Worm (Caenorhabditis elegans): ENCODE results near the gene srd-23.
"Not testable (repeated sequence)": the region's sequence is repeated elsewhere in the genome, so short reads cannot be mapped to it uniquely, and the experiment has no call there.

The srd-23 gene

DNA sequence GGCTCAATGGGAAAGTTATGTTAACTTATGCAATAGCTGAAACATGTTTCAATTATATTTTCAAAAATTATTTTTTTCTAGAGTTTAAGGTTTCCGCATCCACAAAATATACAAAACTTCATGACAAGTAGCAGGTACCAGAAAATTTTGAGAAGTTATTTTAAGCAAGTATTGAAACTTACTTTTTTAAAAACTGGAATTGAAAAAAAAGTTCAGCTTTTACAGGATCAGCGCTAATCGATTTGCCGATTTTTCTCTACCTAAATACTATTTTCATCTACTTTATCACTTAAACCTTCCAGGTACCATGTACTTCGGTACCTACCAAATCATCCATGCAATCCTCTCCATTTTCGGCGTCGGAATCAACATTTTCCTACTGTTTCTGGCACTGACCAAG is at the start of gene srd-23:
Gene srd-23 (plus strand): TSS at position 301 of the 400 bp plus-strand sequence.
- TF ChIP-seq unc-62 (GFP tag; optimal IDR thresholded peaks at IDR 0.05), result no peak

DNA sequence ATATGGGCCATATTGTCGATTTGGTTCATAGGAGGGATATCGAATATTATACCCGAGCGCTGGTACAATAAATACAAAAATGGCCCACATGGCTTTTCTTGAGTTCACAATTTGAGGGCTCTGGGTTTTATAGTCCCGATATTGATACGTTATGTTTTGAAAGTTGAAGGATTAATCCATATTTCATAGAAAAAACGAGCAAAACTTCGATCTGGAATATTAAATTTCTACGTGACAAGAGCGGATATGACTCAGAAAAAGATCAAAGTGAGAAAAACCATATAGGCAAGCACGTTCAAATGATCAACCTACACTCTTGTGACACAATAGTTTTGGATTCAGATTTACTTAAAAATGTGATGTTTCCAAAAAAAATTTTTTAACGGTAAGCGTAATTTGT is 48.0 kb upstream of the srd-23 start, which contains the start of gene col-135:
Gene col-135 (minus strand): TSS at position 101 of the 400 bp plus-strand sequence.
- TF ChIP-seq unc-62 (GFP tag; optimal IDR thresholded peaks at IDR 0.05), result no peak

DNA sequence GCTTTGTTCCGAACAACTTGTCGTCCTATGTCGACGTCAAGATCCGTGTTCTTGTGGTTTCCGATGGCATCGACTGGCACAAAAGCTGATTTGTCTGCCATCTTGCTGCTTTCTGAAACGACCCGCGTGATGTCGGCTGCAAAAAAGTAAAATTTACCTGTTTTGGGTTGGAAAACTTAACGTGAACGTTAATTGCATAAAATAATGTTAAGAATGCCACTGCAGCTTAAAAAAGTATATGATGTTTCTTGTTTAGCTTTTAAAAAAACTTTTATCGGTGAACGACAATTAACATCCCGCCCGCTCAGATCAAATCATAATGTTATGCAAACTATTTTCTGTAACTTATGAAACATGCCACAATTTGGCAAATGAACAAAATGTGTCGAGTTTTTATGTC is 45.8 kb upstream of the srd-23 start, which contains the start of gene M199.8:
Gene M199.8 (minus strand): TSS at position 101 of the 400 bp plus-strand sequence.
- not testable (repeated sequence) for TF ChIP-seq unc-62 (GFP tag; optimal IDR thresholded peaks at IDR 0.05)

DNA sequence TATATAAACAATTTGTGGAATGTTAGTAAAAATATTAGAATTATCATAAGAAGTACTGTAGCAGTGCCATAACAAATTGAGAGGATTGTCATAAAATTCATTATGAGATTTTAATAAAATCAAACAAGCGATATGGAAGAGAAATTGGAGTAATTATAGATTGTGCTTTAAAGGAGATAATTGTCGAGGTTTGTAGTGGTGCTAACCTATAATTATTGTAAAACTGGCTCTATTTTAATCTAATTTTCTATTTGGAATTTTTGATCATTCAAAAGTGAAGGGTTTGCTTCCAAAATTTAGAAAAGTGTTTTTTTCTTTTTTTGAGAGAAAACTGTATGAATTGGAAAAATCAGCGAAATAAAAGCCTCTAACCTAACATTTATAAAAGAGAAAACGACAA is 38.9 kb upstream of the srd-23 start, which contains the start of gene srg-51:
Gene srg-51 (minus strand): TSS at position 101 of the 400 bp plus-strand sequence.
- TF ChIP-seq unc-62 (GFP tag; optimal IDR thresholded peaks at IDR 0.05), result no peak

DNA sequence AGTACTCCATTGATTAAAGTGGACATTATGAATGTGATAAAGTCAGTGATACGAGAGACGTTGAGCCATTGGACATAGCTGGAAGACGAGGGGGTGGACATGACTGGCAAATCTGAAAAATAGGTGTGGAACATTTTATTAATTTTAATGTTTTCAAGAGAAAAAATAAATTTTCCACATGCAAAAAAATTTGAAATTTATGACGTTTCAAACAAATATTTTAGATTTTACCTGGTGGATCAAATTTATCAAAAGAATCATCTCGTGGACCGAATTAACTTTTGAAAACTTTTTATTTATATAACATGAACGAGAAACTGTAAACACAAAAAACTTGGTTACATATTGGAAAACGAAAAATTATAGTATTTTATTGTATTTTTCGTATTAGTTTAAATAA is 32.6 kb upstream of the srd-23 start, which contains the start of gene str-78:
Gene str-78 (minus strand): TSS at position 101 of the 400 bp plus-strand sequence.
- no peak for TF ChIP-seq unc-62 (GFP tag; optimal IDR thresholded peaks at IDR 0.05)

DNA sequence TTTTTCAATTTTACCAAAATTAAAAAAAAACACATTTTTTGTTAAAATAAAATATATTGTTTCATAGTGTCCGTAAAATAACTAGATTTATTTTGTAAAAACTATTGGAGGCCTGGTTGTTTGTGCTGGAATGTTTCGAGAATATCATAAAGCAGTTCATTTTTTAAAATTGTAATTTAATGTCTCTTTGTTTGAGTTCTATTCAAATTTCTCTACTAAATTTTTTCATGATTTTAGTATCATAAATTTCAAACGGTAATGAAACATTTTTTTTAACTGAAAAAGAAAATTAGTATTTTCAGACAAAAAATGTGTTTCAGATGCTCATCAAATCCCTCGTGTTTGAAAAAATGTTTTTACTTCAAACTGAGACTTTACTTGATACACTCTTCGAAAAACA is 14.1 kb upstream of the srd-23 start:
- TF ChIP-seq unc-62 (GFP tag; optimal IDR thresholded peaks at IDR 0.05), result no peak

DNA sequence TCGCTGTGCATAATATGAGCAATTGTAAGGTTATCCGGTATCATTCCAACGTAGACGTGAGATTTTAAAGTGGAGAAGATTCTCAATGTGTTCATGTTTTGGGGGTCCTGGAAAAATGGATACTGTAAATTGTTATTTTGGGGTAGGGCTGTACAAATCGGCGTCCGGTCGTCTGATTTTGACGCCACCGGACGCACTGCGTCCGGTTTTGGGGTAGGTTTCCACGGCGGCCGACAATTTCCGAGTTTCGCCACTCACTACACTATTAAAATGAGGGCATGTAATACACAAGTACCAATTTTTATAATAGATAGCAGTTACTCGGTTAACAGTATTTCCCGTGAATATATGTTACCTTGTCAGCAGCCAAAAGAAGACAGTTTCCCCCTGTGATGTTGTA is 11.3 kb upstream of the srd-23 start:
- no peak for TF ChIP-seq unc-62 (GFP tag; optimal IDR thresholded peaks at IDR 0.05)

DNA sequence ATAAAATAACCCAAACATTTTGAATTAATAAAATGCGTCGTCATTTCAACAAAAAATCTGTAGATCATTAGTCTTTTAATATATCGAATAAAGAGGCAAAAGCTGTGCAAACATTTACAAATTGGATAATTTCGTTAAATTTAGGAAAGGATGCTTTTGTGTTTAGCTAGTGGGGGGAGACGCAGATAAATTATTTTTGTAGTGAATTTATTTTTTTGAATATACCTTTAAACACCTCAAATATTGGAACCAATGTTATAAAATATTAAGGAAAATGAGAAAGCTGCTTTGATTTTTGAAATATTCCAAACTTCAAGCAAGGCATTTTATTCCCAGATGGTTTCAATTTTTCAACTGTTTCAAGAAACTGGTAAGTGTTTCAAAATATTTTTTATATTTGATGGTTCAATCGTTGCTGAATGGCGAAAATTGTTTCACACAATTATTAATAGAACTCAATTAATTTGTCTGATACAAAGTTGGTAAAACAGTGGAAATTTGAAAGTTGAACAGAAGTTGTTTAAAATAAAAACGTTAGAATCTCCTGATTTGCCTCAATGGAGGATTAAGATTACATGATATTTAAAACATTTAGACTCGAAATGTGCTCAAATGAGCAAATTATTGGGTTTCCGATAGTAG is 4.1 kb upstream of the srd-23 start, which contains the start of gene Y40H7A.4:
Gene Y40H7A.4 (minus strand): TSS at position 51 of the 642 bp plus-strand sequence.
- TF ChIP-seq unc-62 (GFP tag; optimal IDR thresholded peaks at IDR 0.05), result no peak

DNA sequence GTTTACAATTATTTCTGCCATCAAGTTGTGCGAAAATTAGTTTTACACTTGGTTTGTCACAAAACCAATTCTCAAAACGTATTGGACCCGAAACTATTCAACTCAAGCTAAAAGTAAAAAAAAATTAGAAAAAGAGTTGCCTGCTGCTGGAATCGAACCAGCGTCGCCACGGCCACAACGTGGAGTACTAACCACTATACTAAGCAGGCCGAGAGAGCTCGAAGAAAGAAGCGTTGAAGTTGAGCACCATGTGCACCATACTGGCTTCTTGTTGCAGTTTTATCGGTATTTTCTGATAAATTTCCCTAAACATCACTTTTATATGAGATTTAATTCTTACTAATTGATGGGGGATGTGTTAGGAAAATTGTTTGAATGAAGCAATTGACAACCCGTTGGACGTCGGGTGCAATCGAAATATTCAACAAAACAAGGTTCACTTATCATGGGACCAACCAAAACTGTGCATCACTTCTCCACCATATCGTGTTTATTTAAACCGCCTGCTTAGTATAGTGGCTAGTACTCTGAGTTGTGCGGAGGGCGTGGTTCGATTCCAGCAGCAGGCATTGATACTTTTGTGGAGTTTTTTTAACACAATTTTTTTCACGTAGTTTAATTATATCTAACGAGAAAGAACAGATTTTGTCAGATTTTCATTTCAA is 7.9 kb downstream of the srd-23 start:
- TF ChIP-seq unc-62 (GFP tag; optimal IDR thresholded peaks at IDR 0.05), result no peak

DNA sequence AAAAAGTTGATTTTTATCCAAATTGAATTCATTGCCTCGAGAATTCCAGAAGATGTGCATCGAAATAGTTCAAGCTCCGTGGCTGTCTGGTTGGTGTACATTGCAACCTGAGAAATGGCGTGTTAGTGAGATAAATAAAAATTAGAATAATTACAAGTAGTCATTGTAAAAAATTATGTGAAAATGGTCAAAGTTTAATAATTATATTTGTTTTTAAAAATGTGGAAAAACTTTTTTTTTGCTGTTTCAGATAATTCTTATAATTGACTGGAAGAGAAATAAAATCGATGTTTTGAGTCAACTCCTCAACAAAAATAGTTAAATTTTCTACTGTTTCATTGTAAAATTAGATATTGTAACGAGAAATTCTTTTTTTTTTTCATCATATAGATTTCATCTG is 23.2 kb downstream of the srd-23 start, which contains the start of gene sra-30:
Gene sra-30 (minus strand): TSS at position 101 of the 400 bp plus-strand sequence.
- TF ChIP-seq unc-62 (GFP tag; optimal IDR thresholded peaks at IDR 0.05), result no peak

DNA sequence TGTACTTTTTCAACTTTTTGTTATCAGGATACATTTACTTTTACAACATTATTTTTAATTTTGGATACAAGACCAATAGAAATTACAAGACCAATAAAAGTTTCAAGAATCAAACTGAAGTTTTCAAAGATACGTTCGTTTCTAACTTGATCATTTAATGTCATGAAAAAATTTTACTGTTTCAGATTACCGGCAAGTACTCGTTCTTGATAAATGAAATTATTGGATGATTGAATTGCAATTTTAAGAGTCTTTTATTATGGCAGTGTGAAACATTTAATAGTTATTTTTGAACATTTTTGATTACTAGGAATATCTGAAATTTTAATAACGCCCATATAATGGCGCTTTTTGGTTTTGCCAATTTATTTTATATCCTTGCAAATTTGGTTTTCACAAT is 26.9 kb downstream of the srd-23 start:
- no peak for TF ChIP-seq unc-62 (GFP tag; optimal IDR thresholded peaks at IDR 0.05)

DNA sequence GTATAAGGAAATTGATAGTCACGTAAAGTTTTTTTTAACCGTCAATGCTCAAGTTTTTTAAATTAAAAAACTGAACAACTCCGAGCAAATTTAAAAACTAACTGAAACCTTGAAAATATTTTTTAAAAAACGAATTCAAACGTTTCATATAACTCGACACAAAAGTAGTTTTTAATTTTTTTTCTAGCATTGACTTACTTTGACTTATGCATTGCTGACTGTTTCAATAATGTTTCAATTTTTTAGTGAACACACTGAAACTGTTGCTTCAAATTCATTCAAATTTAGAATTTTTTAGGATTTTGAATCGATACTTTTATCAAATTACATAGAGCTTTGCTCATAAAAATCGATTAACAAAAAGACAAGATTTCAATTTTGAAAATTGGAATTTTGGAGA is 30.8 kb downstream of the srd-23 start:
- no peak for TF ChIP-seq unc-62 (GFP tag; optimal IDR thresholded peaks at IDR 0.05)

DNA sequence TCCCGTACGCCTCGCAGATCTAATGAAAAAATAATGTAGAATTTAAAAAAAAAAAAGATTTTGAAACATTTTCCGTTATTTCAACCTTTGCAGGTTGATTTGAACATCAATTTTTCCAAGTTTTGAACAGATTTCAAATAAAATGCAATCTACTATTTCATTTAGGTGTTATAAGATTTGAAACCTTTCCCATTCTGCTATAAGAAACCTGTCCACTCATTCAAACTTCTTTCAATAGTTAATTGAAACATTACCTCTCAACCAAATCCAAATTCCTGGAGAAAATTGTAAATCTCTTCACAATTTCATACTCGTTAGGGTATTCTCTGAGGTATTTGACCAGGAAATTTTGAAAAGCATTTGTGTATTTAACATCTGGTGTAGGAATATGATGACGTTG is 35.0 kb downstream of the srd-23 start:
- TF ChIP-seq unc-62 (GFP tag; optimal IDR thresholded peaks at IDR 0.05), result no peak

DNA sequence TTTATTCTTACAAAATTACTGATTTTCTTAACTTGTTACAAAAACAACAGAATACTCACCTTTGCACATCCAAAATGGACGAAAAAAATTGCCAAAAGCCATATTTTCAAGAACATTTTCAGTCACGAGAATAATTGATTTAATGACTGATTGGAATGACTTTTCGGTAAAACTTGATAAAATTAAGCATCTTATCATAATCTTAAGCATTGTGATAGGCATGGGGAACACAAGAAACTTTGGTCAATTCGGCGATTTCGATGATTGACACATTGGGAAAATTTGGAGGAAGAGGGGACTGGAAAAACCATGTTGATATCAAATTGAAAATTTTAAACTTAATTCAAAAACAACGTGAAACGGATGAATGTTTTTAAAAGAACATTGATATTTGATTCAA is 35.8 kb downstream of the srd-23 start, which contains the start of gene Y40H7A.10:
Gene Y40H7A.10 (minus strand): TSS at position 128 of the 400 bp plus-strand sequence.
- TF ChIP-seq unc-62 (GFP tag; optimal IDR thresholded peaks at IDR 0.05), result no peak

DNA sequence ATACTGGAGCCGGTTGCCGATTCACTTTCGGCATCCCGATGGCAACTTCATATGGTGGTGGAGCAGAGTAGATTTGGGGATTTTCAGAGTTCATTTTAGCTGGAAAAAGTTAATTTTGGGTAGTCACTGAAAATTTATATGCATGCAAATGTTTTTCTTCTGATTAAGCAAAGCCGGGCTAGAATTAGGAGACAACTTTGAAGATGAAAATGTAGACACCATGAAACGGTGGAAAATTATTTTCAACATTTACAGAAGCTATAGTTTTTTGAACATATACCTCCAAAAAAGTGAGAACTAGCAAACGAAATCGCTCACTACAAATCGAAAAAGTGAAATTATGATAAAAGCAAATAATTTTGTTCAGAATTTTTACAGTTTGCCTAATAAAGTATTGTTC is 40.5 kb downstream of the srd-23 start, which contains the start of gene Y40H7A.11:
Gene Y40H7A.11 (minus strand): TSS at position 101 of the 400 bp plus-strand sequence.
- TF ChIP-seq unc-62 (GFP tag; optimal IDR thresholded peaks at IDR 0.05), result no peak

Measured in whole organism, dauer.